Fruit fly (Drosophila melanogaster): ENCODE measurements around the gene CG5516.

Gene CG5516

DNA sequence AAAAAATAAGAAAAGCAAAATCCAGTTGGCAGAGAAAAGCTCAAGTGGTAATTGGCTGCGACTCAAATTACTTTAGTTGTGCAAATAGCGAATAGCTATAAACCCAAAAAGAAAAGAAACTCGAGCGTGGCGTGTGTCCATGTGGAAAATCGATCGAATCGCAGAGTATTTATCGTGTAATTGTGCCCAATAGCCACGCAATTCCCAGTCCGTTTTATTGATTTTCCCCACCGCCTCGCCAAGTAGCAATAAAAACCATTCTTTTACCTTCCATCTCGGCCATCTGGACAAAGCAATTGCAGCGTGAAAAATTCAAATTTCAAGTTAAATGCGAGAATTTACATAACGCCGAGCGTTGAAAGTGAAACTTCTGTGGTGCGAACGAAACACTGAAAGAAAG, 28.1 kb upstream of the CG5516 start:
- TF ChIP-seq CG8478 (optimal IDR thresholded peaks at IDR 0.05), result no peak
- TF ChIP-seq CTCF (optimal IDR thresholded peaks at IDR 0.05), result no peak

DNA sequence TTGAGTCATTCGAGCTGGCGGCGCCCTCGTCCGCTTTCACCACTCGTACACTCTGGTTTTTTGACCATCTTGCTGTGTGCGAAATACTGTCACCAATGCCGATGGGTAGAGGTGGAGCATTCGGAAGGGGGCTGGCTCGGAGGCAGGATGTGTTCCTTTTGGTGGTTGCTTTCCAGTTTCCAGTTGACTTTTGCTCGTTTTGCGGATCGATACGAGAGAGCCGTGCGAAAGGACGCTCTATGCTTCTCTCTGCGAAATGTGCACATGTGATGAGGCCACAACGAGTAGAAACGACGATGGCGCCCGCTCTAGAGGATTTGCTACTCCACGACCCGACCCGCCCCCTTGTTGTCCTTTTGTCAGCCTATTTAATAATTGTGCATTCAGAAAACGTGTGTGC, 26.0 kb upstream of the CG5516 start:
- TF ChIP-seq CG8478 (optimal IDR thresholded peaks at IDR 0.05), result no peak
- TF ChIP-seq CTCF (optimal IDR thresholded peaks at IDR 0.05), result no peak

DNA sequence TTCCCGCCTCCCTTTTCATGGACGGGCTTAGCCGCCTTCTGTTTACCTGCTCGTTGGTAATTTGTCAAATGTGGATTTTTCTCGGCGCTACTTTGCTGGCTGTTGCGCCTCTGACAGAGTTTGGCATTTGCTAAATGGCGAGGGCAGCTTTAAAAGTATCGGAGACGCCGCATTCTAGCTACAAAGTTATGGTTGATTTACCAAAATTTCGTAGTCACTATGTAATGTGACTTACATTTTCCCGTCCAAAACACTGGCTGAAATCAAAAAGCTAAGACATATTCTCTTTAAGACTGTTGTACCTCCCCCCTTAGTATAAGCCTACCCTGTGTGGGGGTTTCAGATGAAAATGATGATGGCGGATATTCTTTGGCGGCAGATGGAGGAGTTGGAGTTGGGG, 16.1 kb upstream of the CG5516 start:
- TF ChIP-seq CTCF (optimal IDR thresholded peaks at IDR 0.05) (no peak), CG8478 (optimal IDR thresholded peaks at IDR 0.05) (no peak)

DNA sequence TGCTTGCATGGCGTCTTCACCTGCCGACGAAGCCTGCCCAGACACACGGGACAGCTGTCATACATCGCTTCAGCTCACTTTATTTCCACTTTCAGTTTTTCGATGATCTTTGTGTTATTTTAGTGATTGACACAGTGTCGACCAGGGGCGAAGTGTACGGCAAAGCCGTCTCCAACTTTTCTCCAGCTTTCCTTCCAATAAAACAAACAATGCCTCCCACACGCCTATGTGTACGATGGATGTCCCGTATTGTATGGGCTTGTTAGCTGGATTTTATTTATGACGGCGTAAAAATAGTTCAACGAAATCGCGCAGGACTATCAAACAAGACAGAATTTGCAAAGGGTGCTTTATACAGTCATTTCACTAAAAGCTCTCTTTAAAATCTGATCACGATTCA, 12.8 kb upstream of the CG5516 start, which contains the start of the genes CG31088 and CG46383:
TSS of gene CG31088 (minus strand) at position 101 of the 400 bp plus-strand sequence.
TSS of gene CG46383 (minus strand) at position 101 of the 400 bp plus-strand sequence.
- TF ChIP-seq CG8478 (optimal IDR thresholded peaks at IDR 0.05) (no peak), CTCF (optimal IDR thresholded peaks at IDR 0.05) (no peak)

DNA sequence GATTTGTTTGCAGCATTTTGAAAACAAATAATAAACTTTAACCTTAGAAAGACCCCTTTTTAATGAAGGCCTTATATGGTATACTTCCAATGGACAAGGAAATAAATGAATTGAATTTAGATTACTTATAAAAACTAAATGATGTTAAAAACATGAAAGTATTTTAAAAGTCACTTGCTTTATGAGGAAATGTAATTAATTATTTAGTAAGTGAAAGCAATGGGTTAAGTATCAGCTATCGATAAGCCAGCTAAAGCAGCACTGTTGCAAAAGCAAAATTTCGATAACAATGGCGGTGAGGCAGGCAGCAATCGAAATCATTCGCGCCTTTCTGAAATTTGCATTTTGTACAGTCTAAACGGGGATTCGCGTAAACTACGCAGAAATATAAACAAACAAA, 1.5 kb downstream of the CG5516 start, which contains the start of the genes CG32856 and Rbf2:
TSS of gene CG32856 (minus strand) at position 183 of the 400 bp plus-strand sequence.
TSS of gene Rbf2 (plus strand) at position 278 of the 400 bp plus-strand sequence.
- TF ChIP-seq CTCF (optimal IDR thresholded peaks at IDR 0.05), result no peak
- no peak for TF ChIP-seq CG8478 (optimal IDR thresholded peaks at IDR 0.05)

DNA sequence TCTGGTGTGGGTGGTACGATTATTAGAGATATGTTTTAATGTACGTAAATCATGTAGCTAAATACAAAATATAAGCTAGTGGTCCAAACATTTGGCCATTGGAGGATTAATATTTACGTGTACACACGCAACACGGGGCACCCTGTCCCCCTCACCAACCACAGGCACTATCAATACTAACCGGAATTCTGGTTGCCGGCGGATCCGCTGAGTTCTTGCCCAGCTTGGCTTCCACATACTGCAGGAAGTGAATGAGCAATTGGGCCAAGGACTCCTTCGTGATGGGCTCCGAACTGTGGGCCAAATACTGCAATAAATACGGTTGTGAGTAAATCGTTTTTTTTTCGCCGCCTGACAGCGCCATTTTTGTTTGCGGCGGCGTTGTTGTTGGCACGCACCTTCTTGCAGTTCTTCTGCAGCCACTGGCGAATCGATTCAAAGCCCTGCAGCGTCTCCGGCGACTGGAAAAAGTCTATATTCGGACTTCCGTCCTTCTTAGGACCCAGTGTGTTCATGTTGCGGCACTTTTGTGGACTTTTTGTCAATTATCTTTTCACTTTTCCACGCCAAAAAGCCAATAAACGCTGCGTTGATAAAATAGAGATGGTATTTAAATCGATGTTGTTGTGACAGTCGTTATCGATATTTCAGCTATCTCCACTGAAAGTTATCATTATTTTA, 8.8 kb downstream of the CG5516 start, which contains the start of gene mor:
TSS of gene mor (minus strand) at position 616 of the 681 bp plus-strand sequence.
- peak in 1 of 2 experiments; percentile 13 for TF ChIP-seq CTCF (optimal IDR thresholded peaks at IDR 0.05)
- no peak for TF ChIP-seq CG8478 (optimal IDR thresholded peaks at IDR 0.05)

DNA sequence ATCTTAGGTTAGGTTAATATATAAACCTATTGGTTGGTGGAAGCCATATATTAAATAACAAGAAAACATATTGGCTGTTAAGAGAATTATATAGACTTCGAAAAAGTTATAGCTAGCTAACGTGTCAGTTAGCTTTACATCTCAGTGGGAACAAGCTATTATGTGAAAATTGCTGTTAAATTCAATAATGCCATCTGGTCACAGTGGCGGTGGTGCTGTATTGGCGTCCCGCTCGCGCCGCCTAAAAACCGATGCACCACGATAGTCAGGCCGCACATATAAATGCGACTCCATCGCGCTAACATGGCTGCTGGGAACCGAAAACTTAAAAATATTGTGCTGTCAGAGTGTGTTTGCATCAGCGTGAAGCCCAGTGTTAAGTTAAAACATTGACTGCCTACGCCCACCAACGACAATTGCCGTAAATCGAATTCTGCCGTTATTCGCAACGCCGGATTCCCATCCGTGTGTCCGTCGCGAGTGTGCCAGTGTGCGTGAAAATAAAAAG, 9.3 kb downstream of the CG5516 start, which contains the start of gene Hel89B:
TSS of gene Hel89B (plus strand) at position 320 of the 508 bp plus-strand sequence.
- TF ChIP-seq CTCF (optimal IDR thresholded peaks at IDR 0.05), result peak; percentile 14 to 30
- no peak for TF ChIP-seq CG8478 (optimal IDR thresholded peaks at IDR 0.05)

DNA sequence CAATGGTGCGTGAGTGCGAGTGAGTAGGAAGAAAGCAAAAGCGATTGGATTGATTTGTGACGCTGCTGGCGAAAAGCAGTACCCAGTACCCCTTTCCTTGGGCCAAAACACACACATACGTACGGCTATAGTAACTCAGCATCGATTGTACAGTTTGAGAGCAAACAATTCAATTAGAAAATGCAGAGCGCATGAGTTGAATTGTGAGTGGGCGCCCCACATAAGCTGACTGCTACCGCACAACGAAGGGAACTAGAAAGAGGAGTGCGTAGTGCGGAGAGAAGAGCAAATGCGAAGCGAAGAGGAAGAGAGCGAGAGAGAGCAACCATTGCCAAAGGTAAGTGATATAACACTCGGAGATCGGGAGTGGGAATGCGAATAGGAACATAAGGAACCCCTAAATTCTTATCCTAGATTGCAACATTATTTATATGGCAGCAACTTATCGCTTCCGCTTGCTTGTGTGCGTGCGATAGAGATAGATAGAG, 9.8 kb downstream of the CG5516 start:
- TF ChIP-seq CTCF (optimal IDR thresholded peaks at IDR 0.05) (peak in 1 of 2 experiments; percentile 33), CG8478 (optimal IDR thresholded peaks at IDR 0.05) (no peak)

DNA sequence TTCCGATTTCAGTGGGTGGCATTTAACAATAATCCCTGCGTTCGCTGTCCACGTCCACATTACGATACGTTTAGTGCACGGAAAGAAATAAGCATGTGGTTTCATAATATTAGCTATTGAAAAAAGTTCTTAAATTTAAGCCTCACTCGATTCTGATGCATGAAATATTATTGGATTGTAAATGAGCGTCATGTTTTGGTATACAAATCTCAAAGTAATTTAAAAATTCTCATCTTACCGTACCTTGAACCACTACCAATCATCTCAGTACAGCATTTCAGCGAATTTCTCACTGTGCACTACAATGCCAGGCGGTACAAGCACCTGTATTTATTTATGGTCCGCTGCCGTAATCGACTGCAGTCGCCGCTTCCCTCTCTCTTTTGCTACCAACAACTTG, 10.6 kb downstream of the CG5516 start:
- TF ChIP-seq CG8478 (optimal IDR thresholded peaks at IDR 0.05) (no peak), CTCF (optimal IDR thresholded peaks at IDR 0.05) (no peak)

DNA sequence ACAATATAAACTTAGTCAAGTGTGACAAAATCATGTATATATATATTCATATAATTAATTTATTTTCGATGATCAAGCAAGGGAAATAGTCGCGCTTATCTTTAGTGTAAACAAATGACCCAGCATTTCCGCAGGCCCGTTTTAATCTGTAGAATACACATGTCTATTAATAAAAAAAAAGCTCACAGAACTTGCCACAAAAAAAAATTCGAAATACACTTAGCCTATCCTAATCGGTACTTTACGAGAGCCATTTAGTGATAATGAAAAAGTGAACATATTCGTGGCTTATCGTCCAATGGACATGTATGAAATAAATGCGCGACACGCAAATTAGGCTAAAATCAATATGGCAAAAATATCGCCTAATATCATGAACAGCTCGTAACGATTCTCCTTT, 11.5 kb downstream of the CG5516 start:
- TF ChIP-seq CG8478 (optimal IDR thresholded peaks at IDR 0.05) (no peak), CTCF (optimal IDR thresholded peaks at IDR 0.05) (no peak)

DNA sequence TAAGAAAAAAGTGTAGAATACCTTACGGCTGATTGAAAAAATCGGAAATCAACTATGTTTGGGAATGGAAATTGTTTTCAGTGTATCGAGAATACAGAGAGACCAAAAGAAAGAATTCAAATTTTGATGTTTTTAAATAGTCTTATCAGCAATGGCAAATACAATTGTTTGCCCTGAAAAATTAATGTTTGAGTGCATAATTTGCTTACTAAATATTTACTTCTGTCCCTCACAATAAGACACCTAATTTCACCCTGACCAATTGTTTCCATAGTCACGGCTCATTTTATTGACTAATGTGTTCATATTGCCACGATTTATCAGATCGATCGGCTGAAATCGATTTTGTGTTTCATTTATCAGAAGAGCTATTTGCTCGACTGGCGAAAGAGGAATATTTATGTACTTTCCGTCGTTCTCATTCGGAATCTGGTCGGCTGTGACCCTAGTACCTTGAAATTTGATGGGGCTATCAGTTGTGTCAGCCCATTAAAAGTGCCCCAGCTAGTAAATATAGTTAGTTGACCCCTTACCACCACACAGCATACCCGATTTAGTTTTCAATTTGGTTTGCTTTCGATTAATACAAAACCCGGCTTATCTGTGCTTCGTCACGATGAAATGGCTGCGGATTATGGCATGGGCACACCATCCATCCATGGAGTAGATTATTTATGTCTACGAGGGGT, 20.0 kb downstream of the CG5516 start:
- TF ChIP-seq CG8478 (optimal IDR thresholded peaks at IDR 0.05), result no peak
- no peak for TF ChIP-seq CTCF (optimal IDR thresholded peaks at IDR 0.05)

DNA sequence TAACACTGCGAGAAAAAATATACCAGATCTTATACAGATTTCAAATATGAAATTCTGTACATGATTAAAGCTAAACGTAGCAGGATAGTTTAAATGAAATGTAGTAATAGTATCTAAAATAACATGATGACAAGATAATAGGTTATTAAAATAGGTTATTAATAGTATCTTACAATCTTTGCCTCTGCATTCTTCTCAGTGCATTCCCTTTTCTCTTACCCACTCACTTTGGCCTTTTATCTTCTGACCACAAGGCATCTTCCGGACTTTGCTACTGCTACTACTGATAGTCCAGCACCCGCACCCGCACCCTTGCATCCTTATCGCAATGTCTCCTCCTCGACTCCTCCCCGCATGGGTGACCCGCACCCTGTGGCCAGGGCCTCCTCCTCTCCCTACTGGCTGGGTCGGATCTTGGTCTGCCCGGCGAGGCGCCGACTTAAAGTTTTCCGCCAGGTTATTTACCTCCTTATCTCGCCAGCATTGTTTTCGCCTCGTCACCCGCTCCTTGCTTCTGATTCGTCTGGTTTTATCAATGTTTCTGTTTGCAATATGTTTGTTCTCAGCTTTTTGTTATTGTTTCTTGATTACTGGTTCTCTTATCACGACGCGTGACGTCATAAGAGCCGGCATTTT, 20.9 kb downstream of the CG5516 start:
- TF ChIP-seq CTCF (optimal IDR thresholded peaks at IDR 0.05), result no peak

DNA sequence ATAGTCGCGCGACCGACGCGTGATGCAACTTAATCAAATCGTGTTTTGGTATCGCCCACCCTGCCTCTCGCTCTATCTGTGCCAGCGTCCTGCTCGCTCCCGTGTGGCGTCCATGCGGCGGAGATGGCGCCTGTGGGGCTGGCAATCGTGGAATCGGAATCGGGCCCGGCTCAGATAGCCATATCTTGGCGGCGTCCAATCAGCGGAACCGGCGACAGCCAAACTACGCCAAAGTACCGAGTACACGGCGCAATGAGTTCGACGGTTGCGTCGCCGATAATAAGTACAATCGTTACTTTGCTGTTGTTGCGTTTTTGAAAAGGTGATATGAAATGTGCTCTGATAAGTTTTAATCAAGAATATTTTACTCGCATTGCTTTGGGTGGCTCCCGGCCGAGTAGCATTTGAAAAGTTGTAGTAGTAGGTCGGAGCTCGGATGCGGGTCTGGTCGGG, 22.1 kb downstream of the CG5516 start, which contains the start of gene srp:
TSS of gene srp (plus strand) at position 391 of the 453 bp plus-strand sequence.
- TF ChIP-seq CTCF (optimal IDR thresholded peaks at IDR 0.05) (no peak), CG8478 (optimal IDR thresholded peaks at IDR 0.05) (no peak)

DNA sequence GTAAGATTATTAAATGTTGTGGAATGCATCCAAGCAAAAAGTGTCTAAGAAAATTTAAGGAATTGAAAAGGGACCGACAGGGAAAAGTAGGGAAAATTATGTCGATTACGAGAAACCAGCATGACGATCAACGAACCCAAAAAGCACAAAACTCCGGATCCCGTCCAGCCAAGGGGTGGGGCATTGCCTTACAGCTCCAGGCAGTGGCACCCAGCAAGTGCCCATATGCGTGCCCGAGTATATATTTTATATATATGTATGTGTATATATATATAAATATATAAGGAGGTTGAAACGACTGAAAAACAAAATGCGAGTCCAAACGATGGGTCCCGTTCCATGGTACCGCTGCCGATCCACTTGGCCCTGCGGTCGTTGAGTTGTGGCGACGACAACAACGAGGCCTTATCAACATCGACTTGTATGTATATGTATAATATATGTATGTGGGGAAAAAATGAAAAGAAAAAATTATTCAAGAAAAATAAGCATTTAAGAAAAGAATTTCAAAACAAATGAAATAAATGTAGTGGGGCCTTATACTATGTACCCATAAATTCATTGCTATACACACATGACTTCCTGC, 23.5 kb downstream of the CG5516 start:
- TF ChIP-seq CG8478 (optimal IDR thresholded peaks at IDR 0.05) (no peak), CTCF (optimal IDR thresholded peaks at IDR 0.05) (no peak)

Data from S2 (cell line).